Fruit fly (Drosophila melanogaster) whole organism, embryonic: Measurements from ENCODE around the gene htt.

ENCODE experiments used
- Adf1 ChIP-seq: fragments of 200-800 bp; sonication (Bioruptor generic); IDR thresholded peaks from 2 replicates; pipeline ENCODE4 v1.3.6; 2022; ENCODE audit warnings: missing biosample characterization, missing genetic modification characterization
- Aef1 ChIP-seq: fragments of 200-800 bp; sonication (Bioruptor generic); IDR thresholded peaks from 3 replicates; pipeline ENCODE4 v1.3.6; 2022; ENCODE audit warnings: missing biosample characterization, missing genetic modification characterization
- CG11695 ChIP-seq: fragments of 200-800 bp; sonication (Bioruptor generic); IDR thresholded peaks from 3 replicates; pipeline ENCODE4 v1.3.6; 2022; ENCODE audit warnings: missing biosample characterization, missing genetic modification characterization
- CG13624 ChIP-seq: fragments of 200-800 bp; sonication (Bioruptor generic); optimal IDR thresholded peaks from 2 replicates; lab custom pipeline; 2016; ENCODE audit warnings: missing biosample characterization, missing genetic modification characterization
- CG13894 ChIP-seq: fragments of 200-800 bp; sonication (Bioruptor generic); optimal IDR thresholded peaks from 3 replicates; lab custom pipeline; 2018; ENCODE audit warnings: missing biosample characterization, mild to moderate bottlenecking, missing genetic modification characterization, moderate library complexity
- CG15696 ChIP-seq: fragments of 200-800 bp; sonication (Bioruptor generic); optimal IDR thresholded peaks from 2 replicates; lab custom pipeline; 2019; ENCODE audit warnings: missing biosample characterization, mild to moderate bottlenecking, missing genetic modification characterization, moderate library complexity
- CG16813 ChIP-seq: fragments of 200-800 bp; sonication (Bioruptor generic); IDR thresholded peaks from 3 replicates; pipeline ENCODE4 v1.3.6; 2022; ENCODE audit warnings: missing biosample characterization, missing genetic modification characterization; ENCODE audit not compliant: partially characterized antibody
- CG2202 ChIP-seq: fragments of 200-800 bp; sonication (Bioruptor generic); optimal IDR thresholded peaks from 2 replicates; lab custom pipeline; 2018; ENCODE audit warnings: missing biosample characterization, mild to moderate bottlenecking, missing genetic modification characterization
- CG3065 ChIP-seq: fragments of 200-800 bp; sonication (Bioruptor generic); optimal IDR thresholded peaks from 2 replicates; lab custom pipeline; 2016; ENCODE audit warnings: missing biosample characterization, missing genetic modification characterization
- CG3838 ChIP-seq: fragments of 200-800 bp; sonication (Bioruptor generic); optimal IDR thresholded peaks from 3 replicates; lab custom pipeline; 2016; ENCODE audit warnings: missing biosample characterization, missing genetic modification characterization
- CG4404 ChIP-seq: fragments of 200-800 bp; sonication (Bioruptor generic); IDR thresholded peaks from 2 replicates; pipeline ENCODE4 v1.3.6; 2022; ENCODE audit warnings: missing biosample characterization, missing genetic modification characterization
- CG6765 ChIP-seq: fragments of 200-800 bp; sonication (Bioruptor generic); optimal IDR thresholded peaks from 3 replicates; lab custom pipeline; 2017; ENCODE audit warnings: missing biosample characterization, mild to moderate bottlenecking, missing genetic modification characterization
- CG8944 ChIP-seq: fragments of 200-800 bp; sonication (Bioruptor generic); optimal IDR thresholded peaks from 3 replicates; lab custom pipeline; 2016; ENCODE audit warnings: missing biosample characterization, missing genetic modification characterization
- D ChIP-seq, 2 experiments: fragments of 200-800 bp in 1 of 2; fragments of >200 bp in 1 of 2; sonication (Bioruptor generic) in 1 of 2; optimal IDR thresholded peaks; 2 replicates in 1 of 2; 3 replicates in 1 of 2; lab custom pipeline; 2017; ENCODE audit warnings: mild to moderate bottlenecking in 1 of 2, missing biosample characterization in 1 of 2, missing genetic modification characterization in 1 of 2, missing genetic modification reagents in 1 of 2
- Deaf1 ChIP-seq: fragments of 200-800 bp; optimal IDR thresholded peaks from 3 replicates; lab custom pipeline; 2019; ENCODE audit warnings: missing biosample characterization, mild to moderate bottlenecking, missing genetic modification characterization, moderate library complexity
- Dek ChIP-seq: fragments of 200-800 bp; sonication (Bioruptor generic); optimal IDR thresholded peaks from 3 replicates; lab custom pipeline; 2019; ENCODE audit warnings: missing biosample characterization, mild to moderate bottlenecking, missing genetic modification characterization, moderate library complexity
- Dip3 ChIP-seq: fragments of 200-800 bp; sonication (Bioruptor generic); optimal IDR thresholded peaks from 3 replicates; lab custom pipeline; 2016; ENCODE audit warnings: missing biosample characterization, missing genetic modification characterization
- Hmr ChIP-seq: fragments of 200-800 bp; sonication (Bioruptor generic); optimal IDR thresholded peaks from 3 replicates; lab custom pipeline; 2017; ENCODE audit warnings: mild to moderate bottlenecking, missing biosample characterization, missing genetic modification reagents, missing genetic modification characterization
- Hr39 ChIP-seq: fragments of >200 bp; optimal IDR thresholded peaks from 2 replicates; lab custom pipeline; 2017
- Hr51 ChIP-seq, 2 experiments: fragments of 200-800 bp; sonication (Bioruptor generic); optimal IDR thresholded peaks; 2 replicates in 1 of 2; 3 replicates in 1 of 2; lab custom pipeline; 2016 to 2018; ENCODE audit warnings: missing biosample characterization in 2 of 2, missing genetic modification characterization in 2 of 2, mild to moderate bottlenecking in 1 of 2, moderate library complexity in 1 of 2
- Lim3 ChIP-seq: fragments of 200-800 bp; sonication (Bioruptor generic); IDR thresholded peaks from 2 replicates; pipeline ENCODE4 v1.3.6; 2022; ENCODE audit warnings: missing biosample characterization, missing genetic modification characterization
- Mes4 ChIP-seq: fragments of 200-800 bp; sonication (Bioruptor generic); optimal IDR thresholded peaks from 2 replicates; lab custom pipeline; 2016; ENCODE audit warnings: missing biosample characterization, missing genetic modification characterization
- Mrtf ChIP-seq: fragments of 200-800 bp; sonication (Bioruptor generic); IDR thresholded peaks from 3 replicates; pipeline ENCODE4 v1.3.6; 2022; ENCODE audit warnings: missing biosample characterization, missing genetic modification characterization
- Ravus ChIP-seq: fragments of 200-800 bp; sonication (Bioruptor generic); IDR thresholded peaks from 2 replicates; pipeline ENCODE4 v1.3.6; 2022; ENCODE audit warnings: missing biosample characterization, missing genetic modification characterization
- Rfx ChIP-seq: fragments of 200-800 bp; sonication (Bioruptor generic); IDR thresholded peaks from 2 replicates; pipeline ENCODE4 v1.3.6; 2022; ENCODE audit warnings: missing biosample characterization, missing genetic modification characterization
- Tbp ChIP-seq: fragments of >200 bp; optimal IDR thresholded peaks from 2 replicates; lab custom pipeline; 2018; ENCODE audit warnings: missing biosample characterization, missing genetic modification characterization
- Trl ChIP-seq, 3 experiments: fragments of >200 bp in 2 of 3; fragments of 200-800 bp in 1 of 3; sonication (Bioruptor generic) in 1 of 3; optimal IDR thresholded peaks; 2 replicates in 1 of 3; 3 replicates in 2 of 3; lab custom pipeline; 2016 to 2017; ENCODE audit warnings: missing biosample characterization in 1 of 3, missing genetic modification characterization in 1 of 3
- abd-A ChIP-seq: fragments of 200-800 bp; sonication (Bioruptor generic); optimal IDR thresholded peaks from 3 replicates; lab custom pipeline; 2019; ENCODE audit warnings: missing biosample characterization, mild to moderate bottlenecking, missing genetic modification characterization, moderate library complexity
- chinmo ChIP-seq: fragments of 200-800 bp; sonication (Bioruptor generic); IDR thresholded peaks from 4 replicates; pipeline ENCODE4 v1.3.6; 2022; ENCODE audit warnings: missing biosample characterization, missing genetic modification characterization; ENCODE audit not compliant: partially characterized antibody
- dpn ChIP-seq, 2 experiments: fragments of 200-800 bp; sonication (Bioruptor generic); optimal IDR thresholded peaks; 3 replicates each; lab custom pipeline; 2016; ENCODE audit warnings: missing biosample characterization in 2 of 2, missing genetic modification characterization in 2 of 2
- fd96Cb ChIP-seq: fragments of 200-800 bp; sonication (Bioruptor generic); optimal IDR thresholded peaks from 2 replicates; lab custom pipeline; 2018; ENCODE audit warnings: missing biosample characterization, mild to moderate bottlenecking, missing genetic modification characterization, moderate library complexity
- gfzf ChIP-seq: fragments of 200-800 bp; sonication (Bioruptor generic); optimal IDR thresholded peaks from 2 replicates; lab custom pipeline; 2016; ENCODE audit warnings: missing biosample characterization, mild to moderate bottlenecking, missing genetic modification characterization, moderate library complexity
- jigr1 ChIP-seq: fragments of 200-800 bp; sonication (Bioruptor generic); IDR thresholded peaks from 3 replicates; pipeline ENCODE4 v1.3.6; 2022; ENCODE audit warnings: missing biosample characterization, missing genetic modification characterization
- nerfin-2 ChIP-seq: fragments of 200-800 bp; sonication (Bioruptor generic); IDR thresholded peaks from 2 replicates; pipeline ENCODE4 v1.3.6; 2022; ENCODE audit warnings: missing biosample characterization, missing genetic modification characterization; ENCODE audit not compliant: partially characterized antibody
- otp ChIP-seq: fragments of 200-800 bp; sonication (Bioruptor generic); IDR thresholded peaks from 3 replicates; pipeline ENCODE4, ENCODE4 v1.3.6; 2022; ENCODE audit warnings: missing biosample characterization, missing genetic modification characterization
- phol ChIP-seq: fragments of 200-800 bp; sonication (Bioruptor generic); optimal IDR thresholded peaks from 3 replicates; lab custom pipeline; 2018; ENCODE audit warnings: missing biosample characterization, mild to moderate bottlenecking, missing genetic modification characterization, moderate library complexity
- prd ChIP-seq, 3 experiments: fragments of >200 bp in 2 of 3; fragments of 200-800 bp in 1 of 3; sonication (Bioruptor generic) in 1 of 3; optimal IDR thresholded peaks in 2 of 3; IDR thresholded peaks in 1 of 3; 2 replicates in 2 of 3; 3 replicates in 1 of 3; pipeline versions ENCODE4 v1.3.6 to Lab custom; 2017 to 2022; ENCODE audit warnings: missing biosample characterization in 1 of 3, missing genetic modification characterization in 1 of 3
- salm ChIP-seq: fragments of 200-800 bp; sonication (Bioruptor generic); optimal IDR thresholded peaks from 2 replicates; lab custom pipeline; 2018; ENCODE audit warnings: missing biosample characterization, mild to moderate bottlenecking, missing genetic modification characterization
- sqz ChIP-seq: fragments of 200-800 bp; sonication (Bioruptor generic); optimal IDR thresholded peaks from 3 replicates; lab custom pipeline; 2018; ENCODE audit warnings: missing biosample characterization, mild to moderate bottlenecking, missing genetic modification characterization
- stwl ChIP-seq: fragments of 200-800 bp; sonication (Bioruptor generic); optimal IDR thresholded peaks from 3 replicates; lab custom pipeline; 2018; ENCODE audit warnings: missing biosample characterization, mild to moderate bottlenecking, missing genetic modification characterization, moderate library complexity
- tin ChIP-seq: fragments of 200-800 bp; sonication (Bioruptor generic); optimal IDR thresholded peaks from 3 replicates; lab custom pipeline; 2016; ENCODE audit warnings: missing biosample characterization, missing genetic modification characterization
- tll ChIP-seq, 2 experiments: fragments of 200-800 bp in 1 of 2; fragments of >200 bp in 1 of 2; sonication (Bioruptor generic) in 1 of 2; optimal IDR thresholded peaks; 2 replicates each; lab custom pipeline; 2017 to 2019; ENCODE audit warnings: missing biosample characterization in 2 of 2, missing genetic modification characterization in 2 of 2, mild to moderate bottlenecking in 1 of 2, moderate library complexity in 1 of 2
- zfh1 ChIP-seq: fragments of 200-800 bp; sonication (Bioruptor generic); IDR thresholded peaks from 3 replicates; pipeline ENCODE4 v1.3.6; 2022; ENCODE audit warnings: missing biosample characterization, missing genetic modification characterization

Gene htt

dm6 chr3R:28650380-28650779, 45.7 kb upstream of the htt start, which contains the start of gene CG31050:
TSS of gene CG31050 (minus strand) at chr3R:28650480.
- TF ChIP-seq zfh1 (GFP tag; lab: Robert Waterston, UW) (no peak), stwl (tag; lab: Kevin White, UChicago) (no peak), Hmr (GFP tag; lab: Kevin White, UChicago) (no peak), CG4404 (no peak), phol (no peak), prd (optimal IDR thresholded peaks at IDR 0.05; lab: Kevin White, UChicago) (no peak), prd (GFP tag; IDR thresholded peaks at IDR 0.05; lab: Robert Waterston, UW) (no peak), CG13624 (GFP tag; lab: Kevin White, UChicago) (no peak), Mrtf (no peak), tin (GFP tag; lab: Kevin White, UChicago) (no peak), CG2202 (tag; lab: Kevin White, UChicago) (no peak), Ravus (no peak)

dm6 chr3R:28654596-28654995, 41.4 kb upstream of the htt start:
- TF ChIP-seq Mes4 (GFP tag; lab: Kevin White, UChicago) = no peak
- no peak for TF ChIP-seq CG3065 (GFP tag; lab: Kevin White, UChicago)
- TF ChIP-seq CG15696 = no peak
- no peak for TF ChIP-seq Tbp (GFP tag; lab: Kevin White, UChicago)
- no peak for TF ChIP-seq tll (GFP tag; optimal IDR thresholded peaks at IDR 0.05; lab: Kevin White, UChicago)
- peak; percentile 2 for TF ChIP-seq abd-A
- peak; percentile 91 for TF ChIP-seq Deaf1 (tag; lab: Kevin White, UChicago)
- no peak for TF ChIP-seq Hr51 (GFP tag; optimal IDR thresholded peaks at IDR 0.05; lab: Kevin White, UChicago)
- peak; percentile 29 to 65 for TF ChIP-seq Trl (optimal IDR thresholded peaks at IDR 0.05; lab: Kevin White, UChicago)
- no peak for TF ChIP-seq Trl (GFP tag; optimal IDR thresholded peaks at IDR 0.05; lab: Kevin White, UChicago)
- no peak for TF ChIP-seq Hr39 (lab: Kevin White, UChicago)
- TF ChIP-seq, all 482 proteins: peak for 3

- TF ChIP-seq gfzf (GFP tag; lab: Kevin White, UChicago) (no peak), salm (tag; lab: Kevin White, UChicago) (no peak), Dip3 (GFP tag; lab: Kevin White, UChicago) (no peak), CG3838 (GFP tag; lab: Kevin White, UChicago) (no peak), sqz (GFP tag; lab: Kevin White, UChicago) (no peak), CG16813 (GFP tag; lab: Robert Waterston, UW) (no peak), Rfx (no peak)
These were observed 39.8 kb upstream of the htt start for dm6 chr3R:28656127-28656715.

dm6 chr3R:28662956-28663355, 33.1 kb upstream of the htt start:
- TF ChIP-seq CG13894 (tag; lab: Kevin White, UChicago) (peak; percentile 92), abd-A (peak; percentile 9), dpn (GFP tag; optimal IDR thresholded peaks at IDR 0.05; lab: Kevin White, UChicago) (no peak)
- TF ChIP-seq, all 482 proteins: peak for 2

- TF ChIP-seq fd96Cb (tag; lab: Kevin White, UChicago) = no peak
- TF ChIP-seq nerfin-2 = no peak
- no peak for TF ChIP-seq jigr1 (GFP tag; lab: Robert Waterston, UW)
- no peak for TF ChIP-seq Dek (tag; lab: Kevin White, UChicago)
- no peak for TF ChIP-seq CG11695 (GFP tag; lab: Robert Waterston, UW)
- no peak for TF ChIP-seq CG6765
- TF ChIP-seq Aef1 = no peak
- no peak for TF ChIP-seq Lim3 (GFP tag; lab: Robert Waterston, UW)
- no peak for TF ChIP-seq chinmo (GFP tag; lab: Robert Waterston, UW)
- no peak for TF ChIP-seq CG8944 (GFP tag; lab: Kevin White, UChicago)
- TF ChIP-seq prd (optimal IDR thresholded peaks at IDR 0.05; lab: Kevin White, UChicago) = no peak
- no peak for TF ChIP-seq prd (GFP tag; IDR thresholded peaks at IDR 0.05; lab: Robert Waterston, UW)
- no peak for TF ChIP-seq D (optimal IDR thresholded peaks at IDR 0.05; lab: Kevin White, UChicago)
- TF ChIP-seq D (GFP tag; optimal IDR thresholded peaks at IDR 0.05; lab: Kevin White, UChicago) = no peak
- TF ChIP-seq otp (GFP tag; lab: Robert Waterston, UW) = no peak
- TF ChIP-seq Adf1 (GFP tag; lab: Robert Waterston, UW) = no peak
These were observed 27.2 kb upstream of the htt start, which contains the start of gene CG33346 for dm6 chr3R:28668854-28669253. TSS of gene CG33346 (plus strand) at chr3R:28669233.
